Worm (Caenorhabditis elegans) whole organism, midembryonic: ENCODE results near the gene F15D4.6.

Experiments used
- T22C8.4 ChIP-seq: fragments of 200-800 bp; sonication (Bioruptor generic); IDR thresholded peaks from 2 replicates; pipeline ENCODE4 v1.3.6; 2022; ENCODE audit warnings: missing genetic modification characterization, missing compliant biosample characterization
- cog-1 ChIP-seq: sonication (generic microtip); optimal IDR thresholded peaks from 2 replicates; lab custom pipeline; 2016; ENCODE audit warnings: missing genetic modification characterization, missing compliant biosample characterization
- flt-1 ChIP-seq: fragments of 200-800 bp; sonication (Bioruptor generic); IDR thresholded peaks from 2 replicates; pipeline ENCODE4 v1.3.6; 2022; ENCODE audit warnings: missing genetic modification characterization, missing compliant biosample characterization
- klf-2 ChIP-seq: fragments of 200-800 bp; sonication (Bioruptor generic); conservative IDR thresholded peaks from 2 replicates; pipeline ENCODE4 v1.3.6; 2022; ENCODE audit warnings: missing genetic modification reagents, missing genetic modification characterization, missing compliant biosample characterization
- med-1 ChIP-seq: sonication (generic microtip); optimal IDR thresholded peaks from 2 replicates; lab custom pipeline; 2017; ENCODE audit warnings: missing genetic modification characterization, mild to moderate bottlenecking, missing compliant biosample characterization, antibody characterized with exemption, missing genetic modification reagents; ENCODE audit not compliant: insufficient read depth
- ref-1 ChIP-seq: fragments of 200-800 bp; sonication (Bioruptor generic); conservative IDR thresholded peaks from 2 replicates; pipeline ENCODE4 v1.3.6; 2022; ENCODE audit warnings: missing genetic modification reagents, missing genetic modification characterization, missing compliant biosample characterization
- ztf-23 ChIP-seq: fragments of 200-800 bp; sonication (Bioruptor generic); IDR thresholded peaks from 2 replicates; pipeline ENCODE4 v1.3.6; 2022; ENCODE audit warnings: missing genetic modification reagents, missing genetic modification characterization, missing compliant biosample characterization

DNA sequence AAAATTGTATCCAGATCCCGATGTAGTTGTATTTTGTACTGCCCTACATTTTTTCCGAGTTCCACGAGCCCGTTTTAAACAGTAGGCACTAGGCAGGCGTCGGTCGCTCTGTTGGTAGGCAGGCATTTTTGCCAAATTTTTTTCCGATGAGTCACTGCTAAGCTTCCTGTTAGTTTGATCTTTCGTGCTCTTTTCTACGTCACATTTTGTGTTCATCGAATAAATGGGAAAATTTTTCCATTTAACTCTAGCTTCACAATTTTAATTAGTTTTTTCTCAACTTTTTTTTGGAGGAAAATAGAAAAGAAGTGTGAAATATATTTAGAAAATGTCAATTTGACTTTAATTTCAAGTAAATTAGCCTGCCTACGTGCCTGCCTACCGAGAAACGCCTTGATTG, 18.3 kb downstream of the F15D4.6 start:
- TF ChIP-seq flt-1 (no peak), klf-2 (GFP tag; lab: Robert Waterston, UW) (no peak), T22C8.4 (GFP tag; lab: Robert Waterston, UW) (no peak), med-1 (GFP tag; lab: Kevin White, UChicago) (no peak), ztf-23 (GFP tag; lab: Robert Waterston, UW) (no peak), cog-1 (no peak), ref-1 (GFP tag; lab: Robert Waterston, UW) (no peak)
